Worm (Caenorhabditis elegans) whole organism, L2 larva: ENCODE measurements around the gene F41E6.1.

Source experiments
- F13H6.1 ChIP-seq: sonication (generic microtip); optimal IDR thresholded peaks from 2 replicates; lab custom pipeline; 2016; ENCODE audit warnings: missing genetic modification characterization, missing compliant biosample characterization
- R02D3.7 ChIP-seq: fragments of 150-350 bp; optimal IDR thresholded peaks from 2 replicates; lab custom pipeline; 2014; ENCODE audit warnings: missing biosample characterization, missing genetic modification characterization
- ZK546.5 ChIP-seq: sonication (generic microtip); optimal IDR thresholded peaks from 2 replicates; lab custom pipeline; 2017; ENCODE audit warnings: missing biosample characterization, missing genetic modification characterization
- alr-1 ChIP-seq: fragments of 150-350 bp; optimal IDR thresholded peaks from 2 replicates; lab custom pipeline; 2014; ENCODE audit warnings: missing biosample characterization, missing genetic modification characterization
- aly-2 ChIP-seq: fragments of 150-350 bp; optimal IDR thresholded peaks from 2 replicates; lab custom pipeline; 2014; ENCODE audit warnings: missing biosample characterization, missing genetic modification characterization
- ama-1 ChIP-seq: fragments of 150-350 bp; optimal IDR thresholded peaks from 2 replicates; lab custom pipeline; 2018; ENCODE audit warnings: inconsistent platforms
- blmp-1 ChIP-seq: sonication (generic microtip); optimal IDR thresholded peaks from 2 replicates; lab custom pipeline; 2017; ENCODE audit warnings: missing genetic modification characterization, mild to moderate bottlenecking, missing compliant biosample characterization, antibody characterized with exemption, moderate library complexity; ENCODE audit not compliant: insufficient read depth
- ceh-16 ChIP-seq: fragments of 150-350 bp; optimal IDR thresholded peaks from 2 replicates; lab custom pipeline; 2014; ENCODE audit warnings: missing biosample characterization, missing genetic modification characterization
- ceh-82 ChIP-seq: fragments of 150-350 bp; optimal IDR thresholded peaks from 2 replicates; lab custom pipeline; 2014; ENCODE audit warnings: missing biosample characterization, missing genetic modification characterization
- dmd-4 ChIP-seq: sonication (generic microtip); optimal IDR thresholded peaks from 2 replicates; lab custom pipeline; 2017; ENCODE audit warnings: missing biosample characterization, missing genetic modification characterization
- egl-27 ChIP-seq: sonication (generic microtip); optimal IDR thresholded peaks from 3 replicates; lab custom pipeline; 2017; ENCODE audit warnings: missing biosample characterization, missing genetic modification reagents, missing genetic modification characterization
- elt-3 ChIP-seq: sonication (generic microtip); optimal IDR thresholded peaks from 2 replicates; lab custom pipeline; 2017; ENCODE audit warnings: missing biosample characterization, missing genetic modification characterization
- fos-1 ChIP-seq: fragments of 150-350 bp; optimal IDR thresholded peaks from 2 replicates; lab custom pipeline; 2014; ENCODE audit warnings: missing biosample characterization, missing genetic modification characterization
- gmeb-1 ChIP-seq: fragments of 150-350 bp; optimal IDR thresholded peaks from 2 replicates; lab custom pipeline; 2014; ENCODE audit warnings: missing biosample characterization, missing genetic modification characterization
- lin-13 ChIP-seq: fragments of 150-350 bp; optimal IDR thresholded peaks from 2 replicates; lab custom pipeline; 2014; ENCODE audit warnings: missing biosample characterization, missing genetic modification reagents, missing genetic modification characterization
- lin-39 ChIP-seq: fragments of 150-350 bp; optimal IDR thresholded peaks from 2 replicates; lab custom pipeline; 2014; ENCODE audit warnings: missing biosample characterization, missing genetic modification reagents, missing genetic modification characterization
- lsy-2 ChIP-seq, 2 experiments: fragments of 150-350 bp in 1 of 2; sonication (generic microtip) in 1 of 2; optimal IDR thresholded peaks; 2 replicates each; lab custom pipeline; 2014 to 2017; ENCODE audit warnings: missing biosample characterization in 2 of 2, missing genetic modification characterization in 2 of 2
- mab-5 ChIP-seq: fragments of 150-350 bp; optimal IDR thresholded peaks from 2 replicates; lab custom pipeline; 2014; ENCODE audit warnings: missing biosample characterization, missing genetic modification characterization
- mbf-1 ChIP-seq: sonication (generic microtip); optimal IDR thresholded peaks from 2 replicates; lab custom pipeline; 2017; ENCODE audit warnings: missing biosample characterization, missing genetic modification characterization
- mdl-1 ChIP-seq, 2 experiments: fragments of 150-350 bp in 1 of 2; sonication (generic microtip) in 1 of 2; optimal IDR thresholded peaks; 2 replicates each; lab custom pipeline; 2017; ENCODE audit warnings: missing biosample characterization in 2 of 2, missing genetic modification characterization in 2 of 2
- nhr-11 ChIP-seq: fragments of 150-350 bp; optimal IDR thresholded peaks from 2 replicates; lab custom pipeline; 2014; ENCODE audit warnings: missing biosample characterization, missing genetic modification characterization
- nhr-129 ChIP-seq: fragments of 150-350 bp; optimal IDR thresholded peaks from 2 replicates; lab custom pipeline; 2014; ENCODE audit warnings: missing biosample characterization, missing genetic modification characterization
- nhr-237 ChIP-seq: fragments of 150-350 bp; optimal IDR thresholded peaks from 2 replicates; lab custom pipeline; 2014; ENCODE audit warnings: missing biosample characterization, missing genetic modification characterization
- nhr-25 ChIP-seq: fragments of 150-350 bp; sonication (generic microtip); optimal IDR thresholded peaks from 3 replicates; lab custom pipeline; 2014; ENCODE audit warnings: missing biosample characterization, missing genetic modification characterization
- nhr-6 ChIP-seq: fragments of 150-350 bp; optimal IDR thresholded peaks from 2 replicates; lab custom pipeline; 2014; ENCODE audit warnings: missing biosample characterization, missing genetic modification characterization
- nhr-77 ChIP-seq: fragments of 150-350 bp; optimal IDR thresholded peaks from 2 replicates; lab custom pipeline; 2014; ENCODE audit warnings: missing biosample characterization, missing genetic modification characterization
- peb-1 ChIP-seq: fragments of 150-350 bp; optimal IDR thresholded peaks from 2 replicates; lab custom pipeline; 2014; ENCODE audit warnings: missing biosample characterization, missing genetic modification characterization
- skn-1 ChIP-seq: sonication (generic microtip); optimal IDR thresholded peaks from 2 replicates; lab custom pipeline; 2017; ENCODE audit warnings: missing biosample characterization, missing genetic modification characterization
- sma-3 ChIP-seq: sonication (generic microtip); optimal IDR thresholded peaks from 2 replicates; lab custom pipeline; 2016; ENCODE audit warnings: missing genetic modification reagents, missing genetic modification characterization, missing compliant biosample characterization
- sma-9 ChIP-seq, 2 experiments: fragments of 150-350 bp in 1 of 2; sonication (generic microtip) in 1 of 2; optimal IDR thresholded peaks; 2 replicates each; lab custom pipeline; 2014 to 2016; ENCODE audit warnings: missing genetic modification characterization in 2 of 2, mild to moderate bottlenecking in 1 of 2, missing biosample characterization in 1 of 2, missing compliant biosample characterization in 1 of 2, missing genetic modification reagents in 1 of 2, moderate library complexity in 1 of 2
- unc-39 ChIP-seq: fragments of 150-350 bp; optimal IDR thresholded peaks from 2 replicates; lab custom pipeline; 2014; ENCODE audit warnings: missing biosample characterization, missing genetic modification characterization
- unc-55 ChIP-seq: fragments of 150-350 bp; sonication (generic microtip); optimal IDR thresholded peaks from 3 replicates; lab custom pipeline; 2014; ENCODE audit warnings: missing biosample characterization, missing genetic modification reagents, missing genetic modification characterization
- ztf-1 ChIP-seq: fragments of 200-800 bp; sonication (Bioruptor generic); conservative IDR thresholded peaks from 2 replicates; pipeline ENCODE4 v1.3.6; 2022; ENCODE audit warnings: missing genetic modification characterization, missing compliant biosample characterization
- ztf-11 ChIP-seq: sonication (generic microtip); optimal IDR thresholded peaks from 2 replicates; lab custom pipeline; 2017; ENCODE audit warnings: missing biosample characterization, missing genetic modification characterization
- ztf-4 ChIP-seq: fragments of 150-350 bp; optimal IDR thresholded peaks from 2 replicates; lab custom pipeline; 2014; ENCODE audit warnings: missing biosample characterization, missing genetic modification characterization

F41E6.1 gene

DNA sequence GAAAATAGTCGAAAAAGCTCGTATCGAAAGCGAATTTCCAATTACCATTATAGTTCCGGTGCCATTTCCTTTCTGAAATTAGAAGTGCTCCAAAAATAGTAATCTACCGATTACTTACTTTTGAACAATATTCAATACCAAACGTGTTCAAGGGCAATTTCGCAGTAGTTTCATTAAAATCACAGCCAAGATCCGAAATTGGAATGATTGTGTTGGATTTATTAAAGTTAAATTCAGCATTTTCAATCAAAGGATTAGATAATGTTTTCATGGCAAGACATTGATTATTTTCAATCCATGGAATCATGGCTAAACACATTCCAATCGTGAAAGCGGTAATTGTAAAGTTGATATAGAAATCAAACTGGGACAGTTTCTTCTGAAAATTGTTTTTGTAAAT lies 10.4 kb downstream of the F41E6.1 start:
- TF ChIP-seq ZK546.5 (tag; lab: Kevin White, UChicago) (no peak), sma-3 (GFP tag; lab: Kevin White, UChicago) (no peak), ztf-11 (tag; lab: Kevin White, UChicago) (no peak), R02D3.7 (tag; lab: Kevin White, UChicago) (no peak), peb-1 (tag; lab: Kevin White, UChicago) (no peak), nhr-129 (tag; lab: Kevin White, UChicago) (no peak), ceh-82 (tag; lab: Kevin White, UChicago) (no peak), nhr-25 (tag; lab: Kevin White, UChicago) (no peak), nhr-237 (no peak), nhr-6 (tag; lab: Kevin White, UChicago) (no peak), egl-27 (tag; lab: Kevin White, UChicago) (no peak), ama-1 (lab: Kevin White, UChicago) (no peak), unc-39 (tag; lab: Kevin White, UChicago) (no peak), blmp-1 (tag; lab: Kevin White, UChicago) (no peak), alr-1 (no peak), ztf-4 (tag; lab: Kevin White, UChicago) (no peak), F13H6.1 (no peak), ztf-1 (GFP tag; lab: Robert Waterston, UW) (no peak), lin-13 (GFP tag; lab: Kevin White, UChicago) (no peak)

ce11 chrV:8635575-8635974 lies 13.2 kb downstream of the F41E6.1 start, which contains the start of gene oac-29:
TSS of gene oac-29 (minus strand) at chrV:8635675.
- no peak for TF ChIP-seq ceh-16 (tag; lab: Kevin White, UChicago)
- TF ChIP-seq nhr-237: no peak
- TF ChIP-seq dmd-4 (tag; lab: Kevin White, UChicago): no peak
- no peak for TF ChIP-seq skn-1 (tag; lab: Kevin White, UChicago)
- no peak for TF ChIP-seq mab-5
- TF ChIP-seq unc-55 (GFP tag; lab: Kevin White, UChicago): no peak
- TF ChIP-seq aly-2 (tag; lab: Kevin White, UChicago): no peak
- TF ChIP-seq mbf-1: no peak
- TF ChIP-seq nhr-6 (tag; lab: Kevin White, UChicago): no peak
- no peak for TF ChIP-seq lsy-2 (tag; optimal IDR thresholded peaks at IDR 0.05; lab: Kevin White, UChicago)
- TF ChIP-seq nhr-77 (tag; lab: Kevin White, UChicago): no peak
- TF ChIP-seq F13H6.1: no peak
- TF ChIP-seq lin-13 (GFP tag; lab: Kevin White, UChicago): no peak
- no peak for TF ChIP-seq unc-39 (tag; lab: Kevin White, UChicago)
- no peak for TF ChIP-seq lin-39 (tag; lab: Kevin White, UChicago)
- TF ChIP-seq R02D3.7 (tag; lab: Kevin White, UChicago): no peak
- TF ChIP-seq, all 48 proteins: peak for 0

DNA sequence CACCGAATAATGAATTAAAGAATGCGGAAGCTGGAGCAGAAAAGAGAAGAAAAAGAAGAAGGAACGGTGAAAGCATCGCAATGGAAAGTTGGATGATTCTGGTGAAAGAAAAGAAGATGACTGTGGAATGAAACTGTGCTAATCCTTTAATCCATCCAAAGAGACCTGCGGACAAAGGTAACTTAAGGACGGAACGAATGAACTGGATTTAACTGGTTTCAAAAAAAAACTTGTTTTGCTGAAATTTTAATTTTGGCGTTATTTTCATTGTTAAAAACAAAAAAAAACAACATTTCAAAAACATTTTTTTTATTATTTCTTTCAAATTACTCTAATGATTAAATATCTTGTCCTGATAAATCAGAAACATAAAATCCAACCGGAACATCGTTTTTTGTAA lies 14.5 kb downstream of the F41E6.1 start, which contains the start of gene grl-12:
grl-12 (minus strand) TSS at position 101 of the 400 bp plus-strand sequence.
- TF ChIP-seq ZK546.5 (tag; lab: Kevin White, UChicago): no peak
- TF ChIP-seq mab-5: no peak
- TF ChIP-seq blmp-1 (tag; lab: Kevin White, UChicago): no peak
- TF ChIP-seq sma-9 (GFP tag; optimal IDR thresholded peaks at IDR 0.05; lab: Kevin White, UChicago): no peak
- TF ChIP-seq sma-9 (tag; optimal IDR thresholded peaks at IDR 0.05; lab: Kevin White, UChicago): no peak
- no peak for TF ChIP-seq elt-3
- TF ChIP-seq gmeb-1: no peak
- TF ChIP-seq sma-3 (GFP tag; lab: Kevin White, UChicago): no peak
- TF ChIP-seq, all 48 proteins: peak for 0

- TF ChIP-seq mdl-1 (tag; optimal IDR thresholded peaks at IDR 0.05; lab: Kevin White, UChicago): no peak
- no peak for TF ChIP-seq fos-1 (tag; lab: Kevin White, UChicago)
- no peak for TF ChIP-seq nhr-25 (tag; lab: Kevin White, UChicago)
- TF ChIP-seq nhr-11 (tag; lab: Kevin White, UChicago): no peak
- no peak for TF ChIP-seq ceh-82 (tag; lab: Kevin White, UChicago)
- no peak for TF ChIP-seq ztf-11 (tag; lab: Kevin White, UChicago)
Observed at ce11 chrV:8637666-8638271, 15.4 kb downstream of the F41E6.1 start, which contains the start of the genes F28A12.10 and acd-4. TSS of gene F28A12.10 (minus strand) at chrV:8637766. TSS of gene acd-4 (plus strand) at chrV:8638221.
